Fruit fly (Drosophila melanogaster) whole organism, embryonic: ENCODE results near the gene CG46307.
A peak's percentile ranks its signal among the peaks of the same experiment; 100 is the strongest.

Experiments
- ATbp ChIP-seq: fragments of 200-800 bp; sonication (Bioruptor generic); optimal IDR thresholded peaks from 2 replicates; lab custom pipeline; 2017; ENCODE audit warnings: missing biosample characterization, mild to moderate bottlenecking, missing genetic modification characterization, missing genetic modification reagents
- Atf3 ChIP-seq: fragments of 200-800 bp; sonication (Bioruptor generic); optimal IDR thresholded peaks from 3 replicates; lab custom pipeline; 2016; ENCODE audit warnings: missing biosample characterization, missing genetic modification characterization
- Awh ChIP-seq: fragments of 200-800 bp; sonication (Bioruptor generic); IDR thresholded peaks from 2 replicates; pipeline ENCODE4, ENCODE4 v1.3.6; 2022; ENCODE audit warnings: missing biosample characterization, missing genetic modification characterization
- Bdp1 ChIP-seq: fragments of 200-800 bp; sonication (Bioruptor generic); optimal IDR thresholded peaks from 3 replicates; lab custom pipeline; 2016; ENCODE audit warnings: missing biosample characterization, missing genetic modification characterization
- Blimp-1 ChIP-seq: fragments of 200-800 bp; sonication (Bioruptor generic); optimal IDR thresholded peaks from 3 replicates; lab custom pipeline; 2018; ENCODE audit warnings: missing biosample characterization, missing genetic modification characterization, mild to moderate bottlenecking, moderate library complexity, missing genetic modification reagents
- CG10267 ChIP-seq: fragments of 200-800 bp; sonication (Bioruptor generic); optimal IDR thresholded peaks from 2 replicates; lab custom pipeline; 2018; ENCODE audit warnings: missing biosample characterization, mild to moderate bottlenecking, missing genetic modification characterization, moderate library complexity
- CG12071 ChIP-seq: fragments of 200-800 bp; sonication (Bioruptor generic); optimal IDR thresholded peaks from 3 replicates; lab custom pipeline; 2018; ENCODE audit warnings: missing biosample characterization, mild to moderate bottlenecking, missing genetic modification characterization
- CG14014 ChIP-seq: fragments of 200-800 bp; sonication (Bioruptor generic); IDR thresholded peaks from 2 replicates; pipeline ENCODE4 v1.3.6; 2022; ENCODE audit warnings: missing biosample characterization, missing genetic modification characterization
- CG15073 ChIP-seq: fragments of 200-800 bp; sonication (Bioruptor generic); optimal IDR thresholded peaks from 2 replicates; lab custom pipeline; 2016; ENCODE audit warnings: missing biosample characterization, missing genetic modification characterization
- CG15269 ChIP-seq: fragments of 200-800 bp; sonication (Bioruptor generic); optimal IDR thresholded peaks from 2 replicates; lab custom pipeline; 2018; ENCODE audit warnings: missing biosample characterization, mild to moderate bottlenecking, missing genetic modification characterization, moderate library complexity
- CG17568 ChIP-seq: fragments of 200-800 bp; sonication (Bioruptor generic); optimal IDR thresholded peaks from 2 replicates; lab custom pipeline; 2018; ENCODE audit warnings: missing biosample characterization, mild to moderate bottlenecking, missing genetic modification characterization, moderate library complexity
- CG2116 ChIP-seq: fragments of 200-800 bp; sonication (Bioruptor generic); optimal IDR thresholded peaks from 3 replicates; lab custom pipeline; 2018; ENCODE audit warnings: missing biosample characterization, mild to moderate bottlenecking, missing genetic modification characterization
- CG2199 ChIP-seq: fragments of 200-800 bp; sonication (Bioruptor generic); IDR thresholded peaks from 3 replicates; pipeline ENCODE4 v1.3.6; 2022; ENCODE audit warnings: missing biosample characterization, missing genetic modification characterization
- CG33213 ChIP-seq: fragments of 200-800 bp; sonication (Bioruptor generic); optimal IDR thresholded peaks from 3 replicates; lab custom pipeline; 2016; ENCODE audit warnings: missing biosample characterization, missing genetic modification characterization
- CG3726 ChIP-seq: fragments of 200-800 bp; sonication (Bioruptor generic); IDR thresholded peaks from 3 replicates; pipeline ENCODE4, ENCODE4 v1.3.6; 2022; ENCODE audit warnings: missing biosample characterization, missing genetic modification characterization
- CG3838 ChIP-seq: fragments of 200-800 bp; sonication (Bioruptor generic); optimal IDR thresholded peaks from 3 replicates; lab custom pipeline; 2016; ENCODE audit warnings: missing biosample characterization, missing genetic modification characterization
- CG4282 ChIP-seq: fragments of 200-800 bp; sonication (Bioruptor generic); optimal IDR thresholded peaks from 2 replicates; lab custom pipeline; 2016; ENCODE audit warnings: missing biosample characterization, missing genetic modification characterization
- CG43689 ChIP-seq: fragments of 200-800 bp; sonication (Bioruptor generic); IDR thresholded peaks from 2 replicates; pipeline ENCODE4 v1.3.6; 2022; ENCODE audit warnings: missing biosample characterization, missing genetic modification characterization
- CG5953 ChIP-seq: fragments of 200-800 bp; sonication (Bioruptor generic); IDR thresholded peaks from 2 replicates; pipeline ENCODE4 v1.3.6; 2022; ENCODE audit warnings: missing biosample characterization, missing genetic modification characterization
- CG6272 ChIP-seq: fragments of 200-800 bp; sonication (Bioruptor generic); IDR thresholded peaks from 2 replicates; pipeline ENCODE4 v1.3.6; 2022; ENCODE audit warnings: missing biosample characterization, missing genetic modification characterization
- CG7357 ChIP-seq: fragments of 200-800 bp; sonication (Bioruptor generic); IDR thresholded peaks from 3 replicates; pipeline ENCODE4 v1.3.6; 2022; ENCODE audit warnings: missing biosample characterization, missing genetic modification characterization
- CG8765 ChIP-seq: fragments of 200-800 bp; sonication (Bioruptor generic); IDR thresholded peaks from 2 replicates; pipeline ENCODE4 v1.3.6; 2022; ENCODE audit warnings: missing biosample characterization, missing genetic modification characterization
- CG8944 ChIP-seq: fragments of 200-800 bp; sonication (Bioruptor generic); optimal IDR thresholded peaks from 3 replicates; lab custom pipeline; 2016; ENCODE audit warnings: missing biosample characterization, missing genetic modification characterization
- ERR ChIP-seq: fragments of 200-800 bp; sonication (Bioruptor generic); optimal IDR thresholded peaks from 2 replicates; lab custom pipeline; 2016; ENCODE audit warnings: missing biosample characterization, missing genetic modification characterization
- Ets97D ChIP-seq: fragments of 200-800 bp; sonication (Bioruptor generic); optimal IDR thresholded peaks from 3 replicates; lab custom pipeline; 2016; ENCODE audit warnings: missing biosample characterization, missing genetic modification characterization
- Fer1 ChIP-seq: fragments of 200-800 bp; sonication (Bioruptor generic); optimal IDR thresholded peaks from 2 replicates; lab custom pipeline; 2017; ENCODE audit warnings: missing biosample characterization, mild to moderate bottlenecking, missing genetic modification characterization
- Fer3 ChIP-seq: fragments of 200-800 bp; sonication (Bioruptor generic); optimal IDR thresholded peaks from 2 replicates; lab custom pipeline; 2018; ENCODE audit warnings: missing biosample characterization, mild to moderate bottlenecking, missing genetic modification characterization, moderate library complexity
- HHEX ChIP-seq: fragments of 200-800 bp; sonication (Bioruptor generic); optimal IDR thresholded peaks from 3 replicates; lab custom pipeline; 2017; ENCODE audit warnings: missing biosample characterization, mild to moderate bottlenecking, missing genetic modification characterization, missing genetic modification reagents
- Max ChIP-seq: fragments of 200-800 bp; sonication (Bioruptor generic); optimal IDR thresholded peaks from 2 replicates; lab custom pipeline; 2016; ENCODE audit warnings: missing biosample characterization, mild to moderate bottlenecking, missing genetic modification characterization
- Pdp1 ChIP-seq, 2 experiments: fragments of 200-800 bp; sonication (Bioruptor generic); optimal IDR thresholded peaks; 3 replicates each; lab custom pipeline; 2016; ENCODE audit warnings: missing biosample characterization in 2 of 2, missing genetic modification characterization in 2 of 2, mild to moderate bottlenecking in 1 of 2, moderate library complexity in 1 of 2
- Ravus ChIP-seq: fragments of 200-800 bp; sonication (Bioruptor generic); IDR thresholded peaks from 2 replicates; pipeline ENCODE4 v1.3.6; 2022; ENCODE audit warnings: missing biosample characterization, missing genetic modification characterization
- Xrp1 ChIP-seq: fragments of 200-800 bp; sonication (Bioruptor generic); IDR thresholded peaks from 2 replicates; pipeline ENCODE4 v1.3.6; 2022; ENCODE audit warnings: missing biosample characterization, missing genetic modification characterization
- corto ChIP-seq: fragments of 200-800 bp; sonication (Bioruptor generic); optimal IDR thresholded peaks from 2 replicates; lab custom pipeline; 2016; ENCODE audit warnings: missing biosample characterization, mild to moderate bottlenecking, missing genetic modification characterization, moderate library complexity
- crc ChIP-seq: fragments of 200-800 bp; sonication (Bioruptor generic); optimal IDR thresholded peaks from 2 replicates; lab custom pipeline; 2016; ENCODE audit warnings: missing biosample characterization, missing genetic modification characterization
- en ChIP-seq: fragments of 200-800 bp; sonication (Bioruptor generic); optimal IDR thresholded peaks from 2 replicates; lab custom pipeline; 2016; ENCODE audit warnings: missing biosample characterization, missing genetic modification characterization
- fd64A ChIP-seq: fragments of 200-800 bp; sonication (Bioruptor generic); optimal IDR thresholded peaks from 3 replicates; lab custom pipeline; 2018; ENCODE audit warnings: missing biosample characterization, mild to moderate bottlenecking, missing genetic modification characterization
- jigr1 ChIP-seq: fragments of 200-800 bp; sonication (Bioruptor generic); IDR thresholded peaks from 3 replicates; pipeline ENCODE4 v1.3.6; 2022; ENCODE audit warnings: missing biosample characterization, missing genetic modification characterization
- ken ChIP-seq: fragments of 200-800 bp; sonication (Bioruptor generic); IDR thresholded peaks from 3 replicates; pipeline ENCODE4 v1.3.6; 2022; ENCODE audit warnings: missing biosample characterization, missing genetic modification characterization
- klu ChIP-seq: fragments of 200-800 bp; sonication (Bioruptor generic); IDR thresholded peaks from 2 replicates; pipeline ENCODE4 v1.3.6; 2022; ENCODE audit warnings: missing biosample characterization, missing genetic modification characterization
- luna ChIP-seq: fragments of 200-800 bp; sonication (Bioruptor generic); optimal IDR thresholded peaks from 2 replicates; lab custom pipeline; 2016; ENCODE audit warnings: missing biosample characterization, missing genetic modification characterization
- oc ChIP-seq: fragments of 200-800 bp; sonication (Bioruptor generic); optimal IDR thresholded peaks from 2 replicates; lab custom pipeline; 2018; ENCODE audit warnings: missing biosample characterization, mild to moderate bottlenecking, missing genetic modification characterization, moderate library complexity
- onecut ChIP-seq: fragments of 200-800 bp; sonication (Bioruptor generic); IDR thresholded peaks from 2 replicates; pipeline ENCODE4 v1.3.6; 2022; ENCODE audit warnings: missing biosample characterization, missing genetic modification characterization
- org-1 ChIP-seq: fragments of 200-800 bp; sonication (Bioruptor generic); optimal IDR thresholded peaks from 2 replicates; lab custom pipeline; 2017; ENCODE audit warnings: missing biosample characterization, missing genetic modification characterization
- row ChIP-seq: fragments of 200-800 bp; sonication (Bioruptor generic); IDR thresholded peaks from 3 replicates; pipeline ENCODE4 v1.3.6; 2022; ENCODE audit warnings: missing biosample characterization, missing genetic modification characterization
- sc ChIP-seq, 3 experiments: fragments of >200 bp in 2 of 3; fragments of 200-800 bp in 1 of 3; sonication (Bioruptor generic) in 1 of 3; optimal IDR thresholded peaks; 2 replicates in 2 of 3; 3 replicates in 1 of 3; lab custom pipeline; 2017; ENCODE audit warnings: mild to moderate bottlenecking in 1 of 3, missing biosample characterization in 1 of 3, missing genetic modification characterization in 1 of 3, missing genetic modification reagents in 1 of 3
- schlank ChIP-seq: fragments of 200-800 bp; sonication (Bioruptor generic); optimal IDR thresholded peaks from 2 replicates; lab custom pipeline; 2018; ENCODE audit warnings: missing biosample characterization, mild to moderate bottlenecking, missing genetic modification characterization
- slp2 ChIP-seq: fragments of 200-800 bp; sonication (Bioruptor generic); optimal IDR thresholded peaks from 2 replicates; lab custom pipeline; 2016; ENCODE audit warnings: missing biosample characterization, missing genetic modification characterization
- tap ChIP-seq: fragments of 200-800 bp; optimal IDR thresholded peaks from 3 replicates; lab custom pipeline; 2019; ENCODE audit warnings: missing biosample characterization, mild to moderate bottlenecking, missing genetic modification characterization, moderate library complexity
- tna ChIP-seq: fragments of 200-800 bp; sonication (Bioruptor generic); IDR thresholded peaks from 2 replicates; pipeline ENCODE4 v1.3.6; 2022; ENCODE audit warnings: missing biosample characterization, missing genetic modification characterization; ENCODE audit not compliant: partially characterized antibody
- unpg ChIP-seq: fragments of 200-800 bp; sonication (Bioruptor generic); optimal IDR thresholded peaks from 3 replicates; lab custom pipeline; 2018; ENCODE audit warnings: missing biosample characterization, mild to moderate bottlenecking, missing genetic modification characterization, moderate library complexity

Gene CG46307

DNA sequence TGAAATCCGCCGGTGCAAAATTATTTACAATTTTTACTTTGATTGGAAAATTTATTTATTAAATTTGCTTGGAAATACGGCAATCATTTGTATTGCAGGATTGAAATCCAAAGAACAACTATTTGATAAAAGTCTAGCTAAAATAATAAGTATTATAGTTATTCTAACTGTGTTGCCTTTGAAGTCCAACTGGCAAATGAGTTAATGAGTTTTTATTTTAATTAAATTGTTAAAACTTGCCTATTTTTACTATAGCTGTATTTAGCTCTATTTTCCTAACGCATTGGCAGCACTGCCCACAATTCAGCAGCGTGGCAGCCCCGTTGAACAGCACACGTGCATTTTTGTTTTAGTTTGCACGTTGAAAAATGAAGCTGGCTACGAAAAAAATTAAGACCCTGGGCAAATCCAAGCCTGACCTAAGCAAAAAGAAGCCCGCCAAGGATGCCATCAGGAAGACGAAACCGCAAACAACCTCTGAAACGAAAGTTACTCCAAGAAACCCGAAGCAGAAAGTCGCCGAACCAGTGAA, 59.0 kb downstream of the CG46307 start, which contains the start of gene Noc2 (continued):
- TF ChIP-seq CG4282 (GFP tag; lab: Kevin White, UChicago) (no peak), oc (tag; lab: Kevin White, UChicago) (no peak), CG5953 (GFP tag; lab: Robert Waterston, UW) (no peak), unpg (GFP tag; lab: Kevin White, UChicago) (peak; percentile 27), Fer1 (peak; percentile 4), onecut (GFP tag; lab: Robert Waterston, UW) (no peak), luna (GFP tag; lab: Kevin White, UChicago) (no peak), sc (optimal IDR thresholded peaks at IDR 0.05; lab: Kevin White, UChicago) (no peak), sc (GFP tag; optimal IDR thresholded peaks at IDR 0.05; lab: Kevin White, UChicago) (peak; percentile 6), Pdp1 (GFP tag; optimal IDR thresholded peaks at IDR 0.05; lab: Kevin White, UChicago) (peak; percentile 11 to 31), CG10267 (tag; lab: Kevin White, UChicago) (peak; percentile 37), tna (GFP tag; lab: Robert Waterston, UW) (no peak), Bdp1 (peak; percentile 25), org-1 (GFP tag; lab: Kevin White, UChicago) (no peak), CG33213 (GFP tag; lab: Kevin White, UChicago) (peak; percentile 45), CG15073 (GFP tag; lab: Kevin White, UChicago) (no peak), CG8944 (peak; percentile 16), Fer3 (tag; lab: Kevin White, UChicago) (peak; percentile 16), Ravus (GFP tag; lab: Robert Waterston, UW) (no peak), tap (tag; lab: Kevin White, UChicago) (no peak), CG3838 (GFP tag; lab: Kevin White, UChicago) (no peak), CG6272 (GFP tag; lab: Robert Waterston, UW) (peak; percentile 48), CG3726 (GFP tag; lab: Robert Waterston, UW) (no peak), CG8765 (0 out of 2 replicates have a peak, but pooled peaks have one; percentile 11), crc (no peak), Ets97D (GFP tag; lab: Kevin White, UChicago) (peak; percentile 30), Max (peak; percentile 90), corto (GFP tag; lab: Kevin White, UChicago) (no peak), jigr1 (GFP tag; lab: Robert Waterston, UW) (peak; percentile 47; the same call in 2 of the 3 replicates), CG14014 (GFP tag; lab: Robert Waterston, UW) (peak; percentile 58), row (GFP tag; lab: Robert Waterston, UW) (peak; percentile 70), CG17568 (no peak), ken (peak; percentile 64; the same call in 1 of the 3 replicates), ERR (GFP tag; lab: Kevin White, UChicago) (no peak), CG15269 (tag; lab: Kevin White, UChicago) (peak; percentile 35), fd64A (GFP tag; lab: Kevin White, UChicago) (no peak), Blimp-1 (GFP tag; lab: Kevin White, UChicago) (peak; percentile 32), Awh (GFP tag; lab: Robert Waterston, UW) (no peak), slp2 (no peak), Atf3 (no peak), CG12071 (GFP tag; lab: Kevin White, UChicago) (no peak), klu (GFP tag; lab: Robert Waterston, UW) (0 out of 2 replicates have a peak, but pooled peaks have one; percentile 27), ATbp (GFP tag; lab: Kevin White, UChicago) (no peak), schlank (tag; lab: Kevin White, UChicago) (no peak), HHEX (GFP tag; lab: Kevin White, UChicago) (peak; percentile 49), CG2116 (GFP tag; lab: Kevin White, UChicago) (peak; percentile 41), CG7357 (no peak), Xrp1 (GFP tag; lab: Robert Waterston, UW) (peak; percentile 45; the same call in 1 of the 2 replicates), CG43689 (GFP tag; lab: Robert Waterston, UW) (no peak), en (GFP tag; lab: Kevin White, UChicago) (no peak), CG2199 (no peak)
